Worm (Caenorhabditis elegans): ENCODE data around the gene cfim-2.

Gene cfim-2

ce11 chrIV:8906743-8907142, 19.4 kb upstream of the cfim-2 start, which contains the start of gene C27B7.7:
Gene C27B7.7, plus strand, starts transcription at chrIV:8907043.
- TF ChIP-seq pqm-1 (tag; optimal IDR thresholded peaks at IDR 0.05) (no peak), mec-3 (tag; optimal IDR thresholded peaks at IDR 0.05; ENCODE audit: borderline replicate concordance) (no peak), hlh-30 (tag; optimal IDR thresholded peaks at IDR 0.05; ENCODE audit: insufficient read depth) (no peak), gmeb-2 (tag; optimal IDR thresholded peaks at IDR 0.05) (no peak), lim-6 (tag; optimal IDR thresholded peaks at IDR 0.05) (no peak), fkh-6 (tag; optimal IDR thresholded peaks at IDR 0.05) (no peak), sox-2 (GFP tag; IDR thresholded peaks at IDR 0.05) (no peak)

ce11 chrIV:8914187-8914586, 11.9 kb upstream of the cfim-2 start:
- TF ChIP-seq tbx-7 (tag; optimal IDR thresholded peaks at IDR 0.05) (no peak), nhr-232 (tag; optimal IDR thresholded peaks at IDR 0.05) (no peak), unc-3 (GFP tag; conservative IDR thresholded peaks at IDR 0.05) (no peak), unc-3 (tag; optimal IDR thresholded peaks at IDR 0.05) (no peak), lin-11 (tag; optimal IDR thresholded peaks at IDR 0.05) (no peak), sox-2 (GFP tag; IDR thresholded peaks at IDR 0.05) (no peak), K09A11.1 (tag; optimal IDR thresholded peaks at IDR 0.05; ENCODE audit: insufficient read depth) (no peak), rnt-1 (tag; optimal IDR thresholded peaks at IDR 0.05) (no peak), sdc-2 (tag; optimal IDR thresholded peaks at IDR 0.05) (no peak), dve-1 (tag; optimal IDR thresholded peaks at IDR 0.05) (no peak), C08G9.2 (tag; optimal IDR thresholded peaks at IDR 0.05) (no peak), pax-1 (tag; optimal IDR thresholded peaks at IDR 0.05) (no peak), K02D7.2 (tag; optimal IDR thresholded peaks at IDR 0.05) (no peak), dmd-4 (tag; optimal IDR thresholded peaks at IDR 0.05; ENCODE audit: borderline replicate concordance) (no peak), pag-3 (tag; optimal IDR thresholded peaks at IDR 0.05; ENCODE audit: borderline replicate concordance) (no peak), ceh-34 (tag; optimal IDR thresholded peaks at IDR 0.05) (no peak), fkh-10 (GFP tag; optimal IDR thresholded peaks at IDR 0.05) (no peak), pha-4 (tag; optimal IDR thresholded peaks at IDR 0.05) (no peak)

ce11 chrIV:8916010-8916409, 10.1 kb upstream of the cfim-2 start, which contains the start of gene C27B7.9:
Gene C27B7.9, minus strand, starts transcription at chrIV:8916110.
- TF ChIP-seq gmeb-2 (tag; optimal IDR thresholded peaks at IDR 0.05): no peak
- no peak for TF ChIP-seq ahr-1 (tag; optimal IDR thresholded peaks at IDR 0.05)
- no peak for TF ChIP-seq hlh-15 (tag; optimal IDR thresholded peaks at IDR 0.05)
- TF ChIP-seq fkh-10 (GFP tag; optimal IDR thresholded peaks at IDR 0.05): no peak
- TF ChIP-seq ama-1 (optimal IDR thresholded peaks at IDR 0.05): no peak
- TF ChIP-seq lin-11 (tag; optimal IDR thresholded peaks at IDR 0.05): no peak
- TF ChIP-seq fax-1 (tag; optimal IDR thresholded peaks at IDR 0.05): no peak
- TF ChIP-seq hlh-13 (GFP tag; optimal IDR thresholded peaks at IDR 0.05): no peak

- no peak for TF ChIP-seq nhr-232 (tag; optimal IDR thresholded peaks at IDR 0.05)
- TF ChIP-seq ceh-6 (GFP tag; optimal IDR thresholded peaks at IDR 0.05): no peak
- no peak for TF ChIP-seq ceh-48 (tag; optimal IDR thresholded peaks at IDR 0.05)
- no peak for TF ChIP-seq unc-3 (GFP tag; conservative IDR thresholded peaks at IDR 0.05)
- no peak for TF ChIP-seq unc-3 (tag; optimal IDR thresholded peaks at IDR 0.05)
- TF ChIP-seq pros-1 (tag; optimal IDR thresholded peaks at IDR 0.05): no peak
- TF ChIP-seq sdc-2 (tag; optimal IDR thresholded peaks at IDR 0.05): no peak
- no peak for TF ChIP-seq dmd-4 (tag; optimal IDR thresholded peaks at IDR 0.05; ENCODE audit: borderline replicate concordance)
- no peak for TF ChIP-seq ceh-30 (tag; optimal IDR thresholded peaks at IDR 0.05)
- TF ChIP-seq dve-1 (tag; optimal IDR thresholded peaks at IDR 0.05): no peak
- TF ChIP-seq fkh-10 (GFP tag; optimal IDR thresholded peaks at IDR 0.05): no peak
- no peak for TF ChIP-seq ceh-31 (tag; optimal IDR thresholded peaks at IDR 0.05)
- TF ChIP-seq ref-2 (tag; optimal IDR thresholded peaks at IDR 0.05): no peak
- no peak for TF ChIP-seq K09A11.1 (tag; optimal IDR thresholded peaks at IDR 0.05; ENCODE audit: insufficient read depth)
- TF ChIP-seq ahr-1 (tag; optimal IDR thresholded peaks at IDR 0.05): no peak
- no peak for TF ChIP-seq ceh-24 (tag; optimal IDR thresholded peaks at IDR 0.05)
- no peak for TF ChIP-seq C38D4.7 (GFP tag; optimal IDR thresholded peaks at IDR 0.05)
- TF ChIP-seq ztf-16 (tag; optimal IDR thresholded peaks at IDR 0.05): no peak
- no peak for TF ChIP-seq fax-1 (tag; optimal IDR thresholded peaks at IDR 0.05)
- no peak for TF ChIP-seq ama-1 (optimal IDR thresholded peaks at IDR 0.05)
Observed at ce11 chrIV:8918790-8919189, 7.3 kb upstream of the cfim-2 start, which contains the start of gene rap-1. Gene rap-1, minus strand, starts transcription at chrIV:8918890.
